Fruit fly (Drosophila melanogaster): ENCODE results near the gene TwdlT.
A peak's percentile ranks its signal among the peaks of the same experiment; 100 is the strongest.

TwdlT gene

dm6 chr3R:27064099-27064498 lies 15.1 kb downstream of the TwdlT start, which contains the start of gene Nep5:
Gene Nep5, minus strand, starts transcription at chr3R:27064199.
- TF ChIP-seq CG12768 (GFP tag; optimal IDR thresholded peaks at IDR 0.05) (no peak), CG7045 (GFP tag; optimal IDR thresholded peaks at IDR 0.05) (no peak), cic (GFP tag; optimal IDR thresholded peaks at IDR 0.05) (no peak), kay (GFP tag; ENCODE audit: borderline replicate concordance) (no peak), CG1620 (GFP tag; optimal IDR thresholded peaks at IDR 0.05) (no peak), CG11617 (GFP tag; optimal IDR thresholded peaks at IDR 0.05) (no peak), CG14711 (tag; optimal IDR thresholded peaks at IDR 0.05) (no peak), tj (GFP tag; optimal IDR thresholded peaks at IDR 0.05) (no peak), CG5204 (GFP tag; optimal IDR thresholded peaks at IDR 0.05) (no peak), Hr96 (GFP tag; optimal IDR thresholded peaks at IDR 0.05) (no peak), CG33017 (tag; optimal IDR thresholded peaks at IDR 0.05) (no peak), Crg-1 (GFP tag; optimal IDR thresholded peaks at IDR 0.05) (no peak), pad (GFP tag; optimal IDR thresholded peaks at IDR 0.05) (no peak), Clk (GFP tag; optimal IDR thresholded peaks at IDR 0.05) (no peak), toe (GFP tag; optimal IDR thresholded peaks at IDR 0.05) (no peak), ovo (GFP tag; optimal IDR thresholded peaks at IDR 0.05) (no peak), cnc (optimal IDR thresholded peaks at IDR 0.05) (no peak), CG7101 (tag; optimal IDR thresholded peaks at IDR 0.05) (no peak), bab1 (GFP tag; optimal IDR thresholded peaks at IDR 0.05) (no peak)

dm6 chr3R:27065136-27065535 lies 16.1 kb downstream of the TwdlT start, which contains the start of gene CG43935:
Gene CG43935, plus strand, starts transcription at chr3R:27065436.
- TF ChIP-seq pad (GFP tag; optimal IDR thresholded peaks at IDR 0.05) (no peak), kay (GFP tag; ENCODE audit: borderline replicate concordance) (no peak), tj (GFP tag; optimal IDR thresholded peaks at IDR 0.05) (no peak), bab1 (GFP tag; optimal IDR thresholded peaks at IDR 0.05) (no peak), CG7101 (tag; optimal IDR thresholded peaks at IDR 0.05) (no peak), Hr96 (GFP tag; optimal IDR thresholded peaks at IDR 0.05) (no peak), ovo (GFP tag; optimal IDR thresholded peaks at IDR 0.05) (no peak), toe (GFP tag; optimal IDR thresholded peaks at IDR 0.05) (no peak), cic (GFP tag; optimal IDR thresholded peaks at IDR 0.05) (no peak), Crg-1 (GFP tag; optimal IDR thresholded peaks at IDR 0.05) (no peak), CG14711 (tag; optimal IDR thresholded peaks at IDR 0.05) (no peak), cnc (optimal IDR thresholded peaks at IDR 0.05) (no peak), CG7045 (GFP tag; optimal IDR thresholded peaks at IDR 0.05) (no peak), CG12768 (GFP tag; optimal IDR thresholded peaks at IDR 0.05) (no peak), Clk (GFP tag; optimal IDR thresholded peaks at IDR 0.05) (no peak), CG11617 (GFP tag; optimal IDR thresholded peaks at IDR 0.05) (no peak), CG33017 (tag; optimal IDR thresholded peaks at IDR 0.05) (no peak), Mnt (GFP tag; optimal IDR thresholded peaks at IDR 0.05) (no peak), CG5204 (GFP tag; optimal IDR thresholded peaks at IDR 0.05) (no peak), CG1620 (GFP tag; optimal IDR thresholded peaks at IDR 0.05) (no peak)

dm6 chr3R:27067362-27067761 lies 18.3 kb downstream of the TwdlT start:
- TF ChIP-seq CG14711 (tag; optimal IDR thresholded peaks at IDR 0.05), result peak; percentile 8
- TF ChIP-seq CG7101 (tag; optimal IDR thresholded peaks at IDR 0.05), result no peak

- no peak for TF ChIP-seq Clk (GFP tag; optimal IDR thresholded peaks at IDR 0.05)
- peak; percentile 75 for TF ChIP-seq kay (GFP tag; ENCODE audit: borderline replicate concordance)
- no peak for TF ChIP-seq CG7101 (tag; optimal IDR thresholded peaks at IDR 0.05)
- no peak for TF ChIP-seq CG1620 (GFP tag; optimal IDR thresholded peaks at IDR 0.05)
- TF ChIP-seq ovo (GFP tag; optimal IDR thresholded peaks at IDR 0.05), result no peak
- TF ChIP-seq tj (GFP tag; optimal IDR thresholded peaks at IDR 0.05), result no peak
- no peak for TF ChIP-seq pad (GFP tag; optimal IDR thresholded peaks at IDR 0.05)
These were observed 20.2 kb downstream of the TwdlT start for dm6 chr3R:27069201-27069600.

- peak; percentile 46 for TF ChIP-seq pad (GFP tag; optimal IDR thresholded peaks at IDR 0.05)
- TF ChIP-seq Mnt (GFP tag; optimal IDR thresholded peaks at IDR 0.05), result no peak
- TF ChIP-seq Clk (GFP tag; optimal IDR thresholded peaks at IDR 0.05), result no peak
- no peak for TF ChIP-seq toe (GFP tag; optimal IDR thresholded peaks at IDR 0.05)
- TF ChIP-seq cic (GFP tag; optimal IDR thresholded peaks at IDR 0.05), result no peak
- no peak for TF ChIP-seq kay (GFP tag; ENCODE audit: borderline replicate concordance)
- no peak for TF ChIP-seq CG11617 (GFP tag; optimal IDR thresholded peaks at IDR 0.05)
- no peak for TF ChIP-seq Hr96 (GFP tag; optimal IDR thresholded peaks at IDR 0.05)
- TF ChIP-seq tj (GFP tag; optimal IDR thresholded peaks at IDR 0.05), result no peak
- no peak for TF ChIP-seq CG7045 (GFP tag; optimal IDR thresholded peaks at IDR 0.05)
- TF ChIP-seq CG33017 (tag; optimal IDR thresholded peaks at IDR 0.05), result no peak
- TF ChIP-seq bab1 (GFP tag; optimal IDR thresholded peaks at IDR 0.05), result peak; percentile 31
- peak; percentile 40 for TF ChIP-seq ovo (GFP tag; optimal IDR thresholded peaks at IDR 0.05)
- no peak for TF ChIP-seq cnc (optimal IDR thresholded peaks at IDR 0.05)
- no peak for TF ChIP-seq CG1620 (GFP tag; optimal IDR thresholded peaks at IDR 0.05)
- no peak for TF ChIP-seq CG7101 (tag; optimal IDR thresholded peaks at IDR 0.05)
- peak; percentile 11 for TF ChIP-seq CG12768 (GFP tag; optimal IDR thresholded peaks at IDR 0.05)
- no peak for TF ChIP-seq CG5204 (GFP tag; optimal IDR thresholded peaks at IDR 0.05)
- TF ChIP-seq Crg-1 (GFP tag; optimal IDR thresholded peaks at IDR 0.05), result no peak
- no peak for TF ChIP-seq CG14711 (tag; optimal IDR thresholded peaks at IDR 0.05)
These were observed 21.0 kb downstream of the TwdlT start, which contains the start of gene spz for dm6 chr3R:27069810-27070625. Gene spz, minus strand, starts transcription at chr3R:27070070.

- no peak for TF ChIP-seq cnc (optimal IDR thresholded peaks at IDR 0.05)
- TF ChIP-seq kay (GFP tag; ENCODE audit: borderline replicate concordance), result peak; percentile 69
- TF ChIP-seq CG33017 (tag; optimal IDR thresholded peaks at IDR 0.05), result no peak
- no peak for TF ChIP-seq tj (GFP tag; optimal IDR thresholded peaks at IDR 0.05)
- no peak for TF ChIP-seq Crg-1 (GFP tag; optimal IDR thresholded peaks at IDR 0.05)
- TF ChIP-seq CG11617 (GFP tag; optimal IDR thresholded peaks at IDR 0.05), result no peak
- TF ChIP-seq CG5204 (GFP tag; optimal IDR thresholded peaks at IDR 0.05), result no peak
- no peak for TF ChIP-seq CG14711 (tag; optimal IDR thresholded peaks at IDR 0.05)
- TF ChIP-seq toe (GFP tag; optimal IDR thresholded peaks at IDR 0.05), result no peak
- TF ChIP-seq CG7045 (GFP tag; optimal IDR thresholded peaks at IDR 0.05), result no peak
- peak; percentile 14 for TF ChIP-seq CG12768 (GFP tag; optimal IDR thresholded peaks at IDR 0.05)
- no peak for TF ChIP-seq Clk (GFP tag; optimal IDR thresholded peaks at IDR 0.05)
- TF ChIP-seq cic (GFP tag; optimal IDR thresholded peaks at IDR 0.05), result no peak
- TF ChIP-seq ovo (GFP tag; optimal IDR thresholded peaks at IDR 0.05), result no peak
These were observed 22.0 kb downstream of the TwdlT start for dm6 chr3R:27070906-27071498.

All from whole organism, adult.